Fruit fly (Drosophila melanogaster): ENCODE measurements around the gene CG15461.
A peak's percentile ranks its signal among the peaks of the same experiment; 100 is the strongest.

Gene CG15461

DNA sequence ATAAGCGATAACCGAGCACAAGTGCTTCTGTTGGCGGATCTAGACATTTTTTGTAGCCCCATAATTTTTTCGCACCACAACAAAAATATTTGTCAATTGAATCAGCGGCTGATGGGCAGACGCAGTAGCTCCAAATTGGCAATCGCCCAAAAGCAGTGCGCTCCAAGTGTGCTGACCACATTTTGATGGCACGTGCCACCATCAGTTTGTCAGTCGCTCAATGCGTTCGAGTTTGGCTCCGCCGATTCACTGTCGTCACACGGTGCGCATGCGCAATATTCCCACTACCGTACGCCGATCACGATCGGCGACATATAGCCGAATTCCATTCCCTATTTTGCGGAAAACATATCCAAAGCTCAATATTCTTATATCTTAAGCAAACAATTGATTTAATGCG, 7.3 kb upstream of the CG15461 start:
- TF ChIP-seq Sp1 (GFP tag; optimal IDR thresholded peaks at IDR 0.05) = no peak
- no peak for TF ChIP-seq dsf (GFP tag; optimal IDR thresholded peaks at IDR 0.05; ENCODE audit: borderline replicate concordance)
- TF ChIP-seq HLH106 (tag; optimal IDR thresholded peaks at IDR 0.05) = no peak
- no peak for TF ChIP-seq Myc (optimal IDR thresholded peaks at IDR 0.05)
- no peak for TF ChIP-seq tai (GFP tag; optimal IDR thresholded peaks at IDR 0.05)
- no peak for TF ChIP-seq CrebA (GFP tag; optimal IDR thresholded peaks at IDR 0.05; ENCODE audit: borderline replicate concordance)
- no peak for TF ChIP-seq Dif (GFP tag; optimal IDR thresholded peaks at IDR 0.05; ENCODE audit: partially characterized antibody)
- TF ChIP-seq lola (GFP tag; optimal IDR thresholded peaks at IDR 0.05) = no peak

DNA sequence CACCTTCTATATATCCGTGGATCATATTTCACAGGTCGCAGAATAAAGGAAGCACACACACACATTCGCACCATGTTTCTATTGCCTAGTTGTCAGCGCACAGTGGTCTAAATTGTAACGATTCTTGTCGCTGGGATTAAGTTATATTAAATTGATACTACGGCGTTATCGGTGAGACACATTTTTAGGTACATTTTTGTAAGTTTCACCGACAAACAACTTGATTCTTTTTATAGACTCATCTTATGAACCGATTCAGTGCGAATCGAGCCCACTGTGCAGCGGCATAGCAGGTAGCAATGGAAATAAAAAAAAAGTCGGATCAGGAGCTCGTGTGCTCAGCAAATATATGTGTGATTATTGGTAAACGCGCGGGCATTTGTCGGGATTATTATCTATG, 5.6 kb upstream of the CG15461 start:
- TF ChIP-seq usp (GFP tag; optimal IDR thresholded peaks at IDR 0.05) = no peak
- no peak for TF ChIP-seq brk (GFP tag; optimal IDR thresholded peaks at IDR 0.05)
- TF ChIP-seq foxo (GFP tag; optimal IDR thresholded peaks at IDR 0.05) = peak; percentile 30 to 73
- TF ChIP-seq Hr83 (GFP tag; optimal IDR thresholded peaks at IDR 0.05; ENCODE audit: poor library complexity, severe bottlenecking) = no peak
- TF ChIP-seq OdsH (GFP tag; optimal IDR thresholded peaks at IDR 0.05) = peak; percentile 70
- TF ChIP-seq h (GFP tag; optimal IDR thresholded peaks at IDR 0.05) = peak; percentile 87
- peak; percentile 8 for TF ChIP-seq CG32264 (GFP tag; optimal IDR thresholded peaks at IDR 0.05)
- no peak for TF ChIP-seq Hr78 (GFP tag; optimal IDR thresholded peaks at IDR 0.05)
- no peak for TF ChIP-seq tai (GFP tag; optimal IDR thresholded peaks at IDR 0.05)
- no peak for TF ChIP-seq N (GFP tag; optimal IDR thresholded peaks at IDR 0.05)
- TF ChIP-seq Jra (GFP tag; optimal IDR thresholded peaks at IDR 0.05) = no peak
- peak; percentile 69 for TF ChIP-seq psq (GFP tag; optimal IDR thresholded peaks at IDR 0.05)
- no peak for TF ChIP-seq CrebA (GFP tag; optimal IDR thresholded peaks at IDR 0.05; ENCODE audit: borderline replicate concordance)
- peak; percentile 25 for TF ChIP-seq Mio (GFP tag; optimal IDR thresholded peaks at IDR 0.05)
- no peak for TF ChIP-seq GATAd (GFP tag; optimal IDR thresholded peaks at IDR 0.05)
- no peak for TF ChIP-seq Vsx2 (GFP tag; optimal IDR thresholded peaks at IDR 0.05; ENCODE audit: partially characterized antibody)
- no peak for TF ChIP-seq lola (GFP tag; optimal IDR thresholded peaks at IDR 0.05)
- TF ChIP-seq Dfd (GFP tag; optimal IDR thresholded peaks at IDR 0.05) = no peak
- TF ChIP-seq Abd-B (GFP tag; optimal IDR thresholded peaks at IDR 0.05) = no peak
- TF ChIP-seq Sp1 (GFP tag; optimal IDR thresholded peaks at IDR 0.05) = no peak
- TF ChIP-seq ey (GFP tag; optimal IDR thresholded peaks at IDR 0.05) = peak; percentile 83
- TF ChIP-seq sv (GFP tag; optimal IDR thresholded peaks at IDR 0.05) = peak; percentile 69
- TF ChIP-seq HLH106 (tag; optimal IDR thresholded peaks at IDR 0.05) = no peak
- TF ChIP-seq dmrt93B (GFP tag; optimal IDR thresholded peaks at IDR 0.05) = peak; percentile 22
- TF ChIP-seq pan (optimal IDR thresholded peaks at IDR 0.05) = no peak
- TF ChIP-seq jim (GFP tag; optimal IDR thresholded peaks at IDR 0.05) = no peak
- no peak for TF ChIP-seq Myc (optimal IDR thresholded peaks at IDR 0.05)
- TF ChIP-seq woc (GFP tag; optimal IDR thresholded peaks at IDR 0.05) = peak; percentile 57
- TF ChIP-seq rgr (GFP tag; optimal IDR thresholded peaks at IDR 0.05) = peak; percentile 86
- no peak for TF ChIP-seq Dif (GFP tag; optimal IDR thresholded peaks at IDR 0.05; ENCODE audit: partially characterized antibody)
- TF ChIP-seq sage (GFP tag; optimal IDR thresholded peaks at IDR 0.05) = peak; percentile 67
- TF ChIP-seq br (GFP tag; optimal IDR thresholded peaks at IDR 0.05) = peak; percentile 80
- TF ChIP-seq Hnf4 (GFP tag; optimal IDR thresholded peaks at IDR 0.05) = no peak
- TF ChIP-seq dl (GFP tag; optimal IDR thresholded peaks at IDR 0.05; ENCODE audit: insufficient read depth in 1 of 2, partially characterized antibody in 2 of 2) = no peak
- TF ChIP-seq fru (GFP tag; optimal IDR thresholded peaks at IDR 0.05) = peak; percentile 56
- no peak for TF ChIP-seq dsf (GFP tag; optimal IDR thresholded peaks at IDR 0.05; ENCODE audit: borderline replicate concordance)
- no peak for TF ChIP-seq CG9705 (GFP tag; optimal IDR thresholded peaks at IDR 0.05)
- TF ChIP-seq Rel (GFP tag; optimal IDR thresholded peaks at IDR 0.05) = peak; percentile 11
- no peak for TF ChIP-seq Rel (tag; optimal IDR thresholded peaks at IDR 0.05)

- TF ChIP-seq Sp1 (GFP tag; optimal IDR thresholded peaks at IDR 0.05) (peak; percentile 38), brk (GFP tag; optimal IDR thresholded peaks at IDR 0.05) (peak; percentile 10), Rel (GFP tag; optimal IDR thresholded peaks at IDR 0.05) (no peak), Rel (tag; optimal IDR thresholded peaks at IDR 0.05) (peak; percentile 45), dl (GFP tag; optimal IDR thresholded peaks at IDR 0.05; ENCODE audit: insufficient read depth in 1 of 2, partially characterized antibody in 2 of 2) (no peak), tai (GFP tag; optimal IDR thresholded peaks at IDR 0.05) (no peak), fru (GFP tag; optimal IDR thresholded peaks at IDR 0.05) (peak; percentile 59), CG9705 (GFP tag; optimal IDR thresholded peaks at IDR 0.05) (no peak), dmrt93B (GFP tag; optimal IDR thresholded peaks at IDR 0.05) (no peak), GATAd (GFP tag; optimal IDR thresholded peaks at IDR 0.05) (no peak), Myc (optimal IDR thresholded peaks at IDR 0.05) (no peak), Hr78 (GFP tag; optimal IDR thresholded peaks at IDR 0.05) (no peak), Hnf4 (GFP tag; optimal IDR thresholded peaks at IDR 0.05) (peak; percentile 3), br (GFP tag; optimal IDR thresholded peaks at IDR 0.05) (peak; percentile 33), h (GFP tag; optimal IDR thresholded peaks at IDR 0.05) (peak; percentile 36), CrebA (GFP tag; optimal IDR thresholded peaks at IDR 0.05; ENCODE audit: borderline replicate concordance) (no peak), foxo (GFP tag; optimal IDR thresholded peaks at IDR 0.05) (no peak), sage (GFP tag; optimal IDR thresholded peaks at IDR 0.05) (no peak), Dif (GFP tag; optimal IDR thresholded peaks at IDR 0.05; ENCODE audit: partially characterized antibody) (no peak), jim (GFP tag; optimal IDR thresholded peaks at IDR 0.05) (no peak), dsf (GFP tag; optimal IDR thresholded peaks at IDR 0.05; ENCODE audit: borderline replicate concordance) (no peak), psq (GFP tag; optimal IDR thresholded peaks at IDR 0.05) (peak; percentile 6), rgr (GFP tag; optimal IDR thresholded peaks at IDR 0.05) (peak; percentile 18), OdsH (GFP tag; optimal IDR thresholded peaks at IDR 0.05) (no peak), ey (GFP tag; optimal IDR thresholded peaks at IDR 0.05) (no peak)
Observed at dm6 chrX:20481404-20481803, 4.6 kb upstream of the CG15461 start.
